Fruit fly (Drosophila melanogaster) whole organism, embryonic: ENCODE results near the gene CG31948.

ENCODE experiments used
- Awh ChIP-seq: fragments of 200-800 bp; sonication (Bioruptor generic); IDR thresholded peaks from 2 replicates; pipeline ENCODE4, ENCODE4 v1.3.6; 2022; ENCODE audit warnings: missing biosample characterization, missing genetic modification characterization
- CG10147 ChIP-seq: fragments of 200-800 bp; sonication (Bioruptor generic); optimal IDR thresholded peaks from 2 replicates; lab custom pipeline; 2019; ENCODE audit warnings: missing biosample characterization, mild to moderate bottlenecking, missing genetic modification characterization, moderate library complexity
- CG11398 ChIP-seq: fragments of 200-800 bp; sonication (Bioruptor generic); optimal IDR thresholded peaks from 2 replicates; lab custom pipeline; 2016; ENCODE audit warnings: missing biosample characterization, missing genetic modification characterization
- CG11695 ChIP-seq: fragments of 200-800 bp; sonication (Bioruptor generic); IDR thresholded peaks from 3 replicates; pipeline ENCODE4 v1.3.6; 2022; ENCODE audit warnings: missing biosample characterization, missing genetic modification characterization
- CG12942 ChIP-seq: fragments of 200-800 bp; sonication (Bioruptor generic); optimal IDR thresholded peaks from 3 replicates; lab custom pipeline; 2016; ENCODE audit warnings: missing biosample characterization, missing genetic modification characterization
- CG15514 ChIP-seq: fragments of 200-800 bp; sonication (Bioruptor generic); optimal IDR thresholded peaks from 3 replicates; lab custom pipeline; 2017; ENCODE audit warnings: missing biosample characterization, missing genetic modification characterization, mild to moderate bottlenecking, moderate library complexity, missing genetic modification reagents
- CG16815 ChIP-seq: fragments of 200-800 bp; sonication (Bioruptor generic); optimal IDR thresholded peaks from 3 replicates; lab custom pipeline; 2017; ENCODE audit warnings: missing biosample characterization, mild to moderate bottlenecking, missing genetic modification characterization
- CG16863 ChIP-seq: fragments of 200-800 bp; sonication (Bioruptor generic); optimal IDR thresholded peaks from 3 replicates; lab custom pipeline; 2016; ENCODE audit warnings: missing biosample characterization, missing genetic modification characterization
- CG18619 ChIP-seq: fragments of 200-800 bp; sonication (Bioruptor generic); optimal IDR thresholded peaks from 3 replicates; lab custom pipeline; 2017; ENCODE audit warnings: missing biosample characterization, mild to moderate bottlenecking, missing genetic modification characterization
- CG18764 ChIP-seq: fragments of 200-800 bp; sonication (Bioruptor generic); optimal IDR thresholded peaks from 3 replicates; lab custom pipeline; 2016; ENCODE audit warnings: missing biosample characterization, missing genetic modification characterization
- CG2678 ChIP-seq: fragments of 200-800 bp; sonication (Bioruptor generic); optimal IDR thresholded peaks from 3 replicates; lab custom pipeline; 2019; ENCODE audit warnings: missing biosample characterization, mild to moderate bottlenecking, missing genetic modification characterization, moderate library complexity
- CG3065 ChIP-seq: fragments of 200-800 bp; sonication (Bioruptor generic); optimal IDR thresholded peaks from 2 replicates; lab custom pipeline; 2016; ENCODE audit warnings: missing biosample characterization, missing genetic modification characterization
- CG31365 ChIP-seq: fragments of 200-800 bp; sonication (Bioruptor generic); optimal IDR thresholded peaks from 2 replicates; lab custom pipeline; 2018; ENCODE audit warnings: missing biosample characterization, mild to moderate bottlenecking, missing genetic modification characterization
- CG32772 ChIP-seq: fragments of 200-800 bp; sonication (Bioruptor generic); IDR thresholded peaks from 2 replicates; pipeline ENCODE4 v1.3.6; 2022; ENCODE audit warnings: missing biosample characterization, missing genetic modification characterization
- CG6689 ChIP-seq: fragments of 200-800 bp; sonication (Bioruptor generic); IDR thresholded peaks from 2 replicates; pipeline ENCODE4 v1.3.6; 2022; ENCODE audit warnings: missing biosample characterization, missing genetic modification characterization
- CG6791 ChIP-seq: fragments of 200-800 bp; sonication (Bioruptor generic); IDR thresholded peaks from 3 replicates; pipeline ENCODE4 v1.3.6; 2022; ENCODE audit warnings: missing biosample characterization, missing genetic modification characterization; ENCODE audit not compliant: partially characterized antibody
- CG7271 ChIP-seq: fragments of 200-800 bp; sonication (Bioruptor generic); optimal IDR thresholded peaks from 2 replicates; lab custom pipeline; 2018; ENCODE audit warnings: missing biosample characterization, mild to moderate bottlenecking, missing genetic modification characterization, moderate library complexity
- CG7839 ChIP-seq: fragments of 200-800 bp; sonication (Bioruptor generic); optimal IDR thresholded peaks from 3 replicates; lab custom pipeline; 2018; ENCODE audit warnings: missing biosample characterization, mild to moderate bottlenecking, missing genetic modification characterization, moderate library complexity
- CHES-1-like ChIP-seq: fragments of 200-800 bp; sonication (Bioruptor generic); optimal IDR thresholded peaks from 2 replicates; lab custom pipeline; 2016; ENCODE audit warnings: missing biosample characterization, missing genetic modification characterization
- Dip2 ChIP-seq: fragments of 200-800 bp; sonication (Bioruptor generic); IDR thresholded peaks from 2 replicates; pipeline ENCODE4 v1.3.6; 2022; ENCODE audit warnings: missing biosample characterization, missing genetic modification characterization
- GATAe ChIP-seq: fragments of 200-800 bp; sonication (Bioruptor generic); conservative IDR thresholded peaks from 2 replicates; pipeline ENCODE4 v1.3.6; 2022; ENCODE audit warnings: missing biosample characterization, missing genetic modification characterization
- H2.0 ChIP-seq: fragments of 200-800 bp; sonication (Bioruptor generic); IDR thresholded peaks from 2 replicates; pipeline ENCODE4 v1.3.6; 2022; ENCODE audit warnings: missing biosample characterization, missing genetic modification characterization
- HHEX ChIP-seq: fragments of 200-800 bp; sonication (Bioruptor generic); optimal IDR thresholded peaks from 3 replicates; lab custom pipeline; 2017; ENCODE audit warnings: missing biosample characterization, mild to moderate bottlenecking, missing genetic modification characterization, missing genetic modification reagents
- HLH54F ChIP-seq: fragments of 200-800 bp; sonication (Bioruptor generic); optimal IDR thresholded peaks from 3 replicates; lab custom pipeline; 2016; ENCODE audit warnings: missing biosample characterization, missing genetic modification characterization
- HLHmδ ChIP-seq: fragments of 200-800 bp; sonication (Bioruptor generic); optimal IDR thresholded peaks from 2 replicates; lab custom pipeline; 2018; ENCODE audit warnings: missing biosample characterization, mild to moderate bottlenecking, missing genetic modification characterization, moderate library complexity
- Lpt ChIP-seq: fragments of >200 bp; optimal IDR thresholded peaks from 2 replicates; lab custom pipeline; 2018; ENCODE audit warnings: missing biosample characterization, missing genetic modification characterization
- Mes4 ChIP-seq: fragments of 200-800 bp; sonication (Bioruptor generic); optimal IDR thresholded peaks from 2 replicates; lab custom pipeline; 2016; ENCODE audit warnings: missing biosample characterization, missing genetic modification characterization
- Ravus ChIP-seq: fragments of 200-800 bp; sonication (Bioruptor generic); IDR thresholded peaks from 2 replicates; pipeline ENCODE4 v1.3.6; 2022; ENCODE audit warnings: missing biosample characterization, missing genetic modification characterization
- abd-A ChIP-seq: fragments of 200-800 bp; sonication (Bioruptor generic); optimal IDR thresholded peaks from 3 replicates; lab custom pipeline; 2019; ENCODE audit warnings: missing biosample characterization, mild to moderate bottlenecking, missing genetic modification characterization, moderate library complexity
- ap ChIP-seq: fragments of 200-800 bp; sonication (Bioruptor generic); IDR thresholded peaks from 2 replicates; pipeline ENCODE4 v1.3.6; 2022; ENCODE audit warnings: missing biosample characterization, missing genetic modification characterization
- az2 ChIP-seq: fragments of 200-800 bp; sonication (Bioruptor generic); optimal IDR thresholded peaks from 3 replicates; lab custom pipeline; 2016; ENCODE audit warnings: missing biosample characterization, missing genetic modification characterization
- chif ChIP-seq, 2 experiments: fragments of 200-800 bp; sonication (Bioruptor generic); optimal IDR thresholded peaks; 3 replicates each; lab custom pipeline; 2016; ENCODE audit warnings: missing biosample characterization in 2 of 2, missing genetic modification characterization in 2 of 2
- chm ChIP-seq: fragments of 200-800 bp; sonication (Bioruptor generic); IDR thresholded peaks from 2 replicates; pipeline ENCODE4 v1.3.6; 2022; ENCODE audit warnings: missing biosample characterization, missing genetic modification characterization
- crol ChIP-seq: fragments of 200-800 bp; sonication (Bioruptor generic); IDR thresholded peaks from 2 replicates; pipeline ENCODE4 v1.3.6; 2022; ENCODE audit warnings: missing biosample characterization, missing genetic modification characterization
- dan ChIP-seq: fragments of 200-800 bp; sonication (Bioruptor generic); IDR thresholded peaks from 2 replicates; pipeline ENCODE4 v1.3.6; 2022; ENCODE audit warnings: missing biosample characterization, missing genetic modification characterization
- dati ChIP-seq: fragments of 200-800 bp; sonication (Bioruptor generic); IDR thresholded peaks from 2 replicates; pipeline ENCODE4 v1.3.6; 2022; ENCODE audit warnings: missing biosample characterization, missing genetic modification characterization
- emc ChIP-seq: fragments of 200-800 bp; sonication (Bioruptor generic); optimal IDR thresholded peaks from 2 replicates; lab custom pipeline; 2016; ENCODE audit warnings: missing biosample characterization, missing genetic modification characterization
- gro ChIP-seq: fragments of 200-800 bp; sonication (Bioruptor generic); optimal IDR thresholded peaks from 2 replicates; lab custom pipeline; 2016; ENCODE audit warnings: missing biosample characterization, missing genetic modification characterization
- insv ChIP-seq, 2 experiments: fragments of 200-800 bp; sonication (Bioruptor generic); optimal IDR thresholded peaks; 3 replicates each; lab custom pipeline; 2016 to 2018; ENCODE audit warnings: missing biosample characterization in 2 of 2, missing genetic modification characterization in 2 of 2
- jing ChIP-seq: fragments of 200-800 bp; sonication (Bioruptor generic); optimal IDR thresholded peaks from 2 replicates; lab custom pipeline; 2018; ENCODE audit warnings: missing biosample characterization, mild to moderate bottlenecking, missing genetic modification characterization
- nau ChIP-seq: fragments of 200-800 bp; sonication (Bioruptor generic); optimal IDR thresholded peaks from 3 replicates; lab custom pipeline; 2017; ENCODE audit warnings: missing biosample characterization, mild to moderate bottlenecking, missing genetic modification characterization, missing genetic modification reagents
- phol ChIP-seq: fragments of 200-800 bp; sonication (Bioruptor generic); optimal IDR thresholded peaks from 3 replicates; lab custom pipeline; 2018; ENCODE audit warnings: missing biosample characterization, mild to moderate bottlenecking, missing genetic modification characterization, moderate library complexity
- sc ChIP-seq, 3 experiments: fragments of >200 bp in 2 of 3; fragments of 200-800 bp in 1 of 3; sonication (Bioruptor generic) in 1 of 3; optimal IDR thresholded peaks; 2 replicates in 2 of 3; 3 replicates in 1 of 3; lab custom pipeline; 2017; ENCODE audit warnings: mild to moderate bottlenecking in 1 of 3, missing biosample characterization in 1 of 3, missing genetic modification characterization in 1 of 3, missing genetic modification reagents in 1 of 3
- so ChIP-seq: fragments of 200-800 bp; sonication (Bioruptor generic); IDR thresholded peaks from 3 replicates; pipeline ENCODE4 v1.3.6; 2022; ENCODE audit warnings: missing biosample characterization, missing genetic modification characterization
- toy ChIP-seq: fragments of 200-800 bp; sonication (Bioruptor generic); IDR thresholded peaks from 2 replicates; pipeline ENCODE4 v1.3.6; 2022; ENCODE audit warnings: missing biosample characterization, missing genetic modification characterization
- ttk ChIP-seq: fragments of 200-800 bp; sonication (Bioruptor generic); IDR thresholded peaks from 2 replicates; pipeline ENCODE4 v2.1.2; 2022; ENCODE audit warnings: missing biosample characterization, missing genetic modification characterization
- vvl ChIP-seq: fragments of 200-800 bp; sonication (Bioruptor generic); IDR thresholded peaks from 2 replicates; pipeline ENCODE4 v1.3.6; 2022; ENCODE audit warnings: missing biosample characterization, missing genetic modification characterization
- yki ChIP-seq: fragments of >200 bp; optimal IDR thresholded peaks from 3 replicates; lab custom pipeline; 2018
- z ChIP-seq: fragments of 200-800 bp; sonication (Bioruptor generic); IDR thresholded peaks from 3 replicates; pipeline ENCODE4 v1.3.6; 2022; ENCODE audit warnings: missing biosample characterization, missing genetic modification characterization
- zfh1 ChIP-seq: fragments of 200-800 bp; sonication (Bioruptor generic); IDR thresholded peaks from 3 replicates; pipeline ENCODE4 v1.3.6; 2022; ENCODE audit warnings: missing biosample characterization, missing genetic modification characterization

The CG31948 gene

DNA sequence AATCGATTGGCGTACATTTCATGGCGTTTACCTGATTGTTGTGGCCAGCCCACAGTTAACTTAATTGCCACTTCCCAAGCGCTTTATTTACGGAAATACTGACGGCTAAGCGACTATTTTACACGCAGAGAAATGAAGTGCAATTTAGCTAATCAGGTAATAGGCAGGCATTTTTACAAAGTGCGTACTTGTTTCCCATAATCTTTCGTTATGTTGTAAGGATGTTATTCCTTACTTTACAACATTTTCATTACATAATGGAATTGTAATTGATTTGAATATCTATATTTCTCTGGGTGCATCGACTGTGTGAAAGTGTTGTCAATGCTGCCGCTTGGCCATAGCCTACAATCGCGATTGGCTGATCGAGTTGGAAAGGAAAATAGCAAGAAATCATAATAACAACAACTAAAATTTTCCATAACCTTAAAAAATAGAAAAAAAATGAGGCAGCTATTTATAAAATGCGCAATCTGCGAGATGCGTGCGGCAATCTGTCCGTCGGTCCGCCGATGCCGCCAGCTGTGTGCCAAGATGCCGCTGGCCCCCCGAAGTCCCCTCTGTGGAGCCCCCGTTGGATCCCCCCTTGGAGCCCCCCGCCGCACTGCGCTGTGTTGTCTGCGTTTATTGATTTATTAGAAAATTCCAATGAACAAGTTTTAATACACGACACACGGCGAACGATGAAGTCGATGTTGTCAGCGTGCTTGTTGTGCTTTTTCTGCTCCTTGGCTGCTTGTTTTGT is 10.1 kb upstream of the CG31948 start (continued):
- TF ChIP-seq CG7271 (tag; lab: Kevin White, UChicago) (no peak), H2.0 (GFP tag; lab: Robert Waterston, UW) (peak; percentile 47), CG11398 (GFP tag; lab: Kevin White, UChicago) (no peak), phol (tag; lab: Kevin White, UChicago) (peak; percentile 69), CG32772 (GFP tag; lab: Robert Waterston, UW) (peak; percentile 46; the same call in 1 of the 2 replicates), GATAe (no peak), emc (no peak), CG6791 (GFP tag; lab: Robert Waterston, UW) (no peak), Lpt (GFP tag; lab: Kevin White, UChicago) (no peak), Ravus (GFP tag; lab: Robert Waterston, UW) (no peak), CG15514 (GFP tag; lab: Kevin White, UChicago) (no peak), crol (GFP tag; lab: Robert Waterston, UW) (peak; percentile 90), CG10147 (GFP tag; lab: Kevin White, UChicago) (no peak), CG18764 (peak; percentile 16), toy (GFP tag; lab: Robert Waterston, UW) (no peak), CG18619 (GFP tag; lab: Kevin White, UChicago) (no peak), dati (GFP tag; lab: Robert Waterston, UW) (0 out of 2 replicates have a peak, but pooled peaks have one; percentile 11), CHES-1-like (no peak), ttk (GFP tag; lab: Robert Waterston, UW) (peak; percentile 69), yki (lab: Kevin White, UChicago) (no peak), CG3065 (no peak), CG7839 (peak; percentile 66), gro (GFP tag; lab: Kevin White, UChicago) (no peak), chm (GFP tag; lab: Robert Waterston, UW) (no peak), CG11695 (GFP tag; lab: Robert Waterston, UW) (peak; percentile 59; the same call in 1 of the 3 replicates), dan (no peak), CG16815 (GFP tag; lab: Kevin White, UChicago) (no peak), CG6689 (GFP tag; lab: Robert Waterston, UW) (peak; percentile 38; the same call in 1 of the 2 replicates), Dip2 (GFP tag; lab: Robert Waterston, UW) (no peak), sc (optimal IDR thresholded peaks at IDR 0.05; lab: Kevin White, UChicago) (no peak), sc (GFP tag; optimal IDR thresholded peaks at IDR 0.05; lab: Kevin White, UChicago) (peak; percentile 25), ap (GFP tag; lab: Robert Waterston, UW) (0 out of 2 replicates have a peak, but pooled peaks have one; percentile 18), chif (GFP tag; optimal IDR thresholded peaks at IDR 0.05; lab: Kevin White, UChicago) (peak; percentile 30 to 48), HLH54F (GFP tag; lab: Kevin White, UChicago) (peak; percentile 9), z (GFP tag; lab: Robert Waterston, UW) (no peak), HLHmδ (GFP tag; lab: Kevin White, UChicago) (no peak), so (GFP tag; lab: Robert Waterston, UW) (no peak), abd-A (tag; lab: Kevin White, UChicago) (no peak), jing (GFP tag; lab: Kevin White, UChicago) (peak; percentile 31), zfh1 (no peak), insv (GFP tag; optimal IDR thresholded peaks at IDR 0.05; lab: Kevin White, UChicago) (no peak), HHEX (GFP tag; lab: Kevin White, UChicago) (peak; percentile 21), CG2678 (tag; lab: Kevin White, UChicago) (peak; percentile 62), CG12942 (GFP tag; lab: Kevin White, UChicago) (peak; percentile 52), az2 (peak; percentile 61), Mes4 (GFP tag; lab: Kevin White, UChicago) (peak; percentile 36), Awh (GFP tag; lab: Robert Waterston, UW) (peak; percentile 40; the same call in 1 of the 2 replicates), CG16863 (peak; percentile 47), CG31365 (tag; lab: Kevin White, UChicago) (no peak), nau (GFP tag; lab: Kevin White, UChicago) (peak; percentile 32), vvl (GFP tag; lab: Robert Waterston, UW) (peak; percentile 77)
